Fruit fly (Drosophila melanogaster): ENCODE data around the gene CG3698.

The CG3698 gene

DNA sequence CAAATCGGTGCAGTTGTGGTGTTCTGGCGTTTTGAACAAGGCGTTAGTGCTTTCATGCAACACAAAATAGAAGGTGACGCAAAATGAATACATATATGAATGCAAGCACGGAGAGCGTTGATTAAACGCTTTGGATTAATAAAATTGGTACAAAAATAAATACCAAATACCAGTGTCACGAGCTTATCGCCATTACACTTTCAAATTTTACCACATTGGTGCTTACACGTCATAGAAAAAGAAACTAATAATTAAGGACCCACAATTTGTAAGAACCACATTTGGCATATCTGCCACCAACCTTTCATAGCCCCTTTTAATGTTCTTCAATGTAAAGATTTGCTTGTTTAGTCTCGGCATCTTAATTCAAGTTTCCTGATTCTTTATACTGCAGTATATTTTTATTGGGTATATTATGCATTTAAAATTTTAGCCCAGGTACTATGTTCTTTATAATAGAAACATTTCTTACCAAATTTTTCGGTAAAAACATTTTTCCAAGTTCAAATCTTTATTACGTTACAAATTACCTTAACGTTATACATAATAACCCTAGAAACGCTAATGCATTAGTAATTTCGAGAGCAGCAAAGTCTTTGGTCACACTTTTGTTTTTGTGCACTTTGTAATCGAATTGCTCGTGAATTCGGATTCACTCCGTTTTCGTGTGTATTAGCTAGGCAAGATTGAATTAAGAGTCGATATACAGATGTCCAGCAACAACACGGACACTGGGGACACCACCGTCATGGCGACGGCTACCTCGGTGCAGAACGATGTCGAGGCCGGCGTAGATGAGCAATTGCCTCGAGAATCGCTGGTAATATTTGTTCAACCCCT is 19.7 kb downstream of the CG3698 start, which contains the start of the genes Pex16 and Pex14 (continued):
- TF ChIP-seq jumu (GFP tag; optimal IDR thresholded peaks at IDR 0.05): peak; percentile 69
- peak; percentile 38 for TF ChIP-seq CG10274 (GFP tag; optimal IDR thresholded peaks at IDR 0.05)
- peak; percentile 68 for TF ChIP-seq CG7839 (tag; optimal IDR thresholded peaks at IDR 0.05)
- peak; percentile 77; the same call in 2 of the 3 replicates for TF ChIP-seq ken (GFP tag; IDR thresholded peaks at IDR 0.05)
- TF ChIP-seq usp (GFP tag; optimal IDR thresholded peaks at IDR 0.05): no peak
- no peak for TF ChIP-seq otp (GFP tag; IDR thresholded peaks at IDR 0.05)
- peak; percentile 58 for TF ChIP-seq fd96Cb (tag; optimal IDR thresholded peaks at IDR 0.05)
- no peak for TF ChIP-seq B-H2 (GFP tag; optimal IDR thresholded peaks at IDR 0.05)
- TF ChIP-seq tx (GFP tag; optimal IDR thresholded peaks at IDR 0.05): peak; percentile 73
- no peak for TF ChIP-seq lbe (GFP tag; optimal IDR thresholded peaks at IDR 0.05)
- peak; percentile 58 for TF ChIP-seq CG10209 (GFP tag; optimal IDR thresholded peaks at IDR 0.05)
- peak; percentile 37 for TF ChIP-seq ara (GFP tag; IDR thresholded peaks at IDR 0.05)
- TF ChIP-seq Chrac-16 (GFP tag; optimal IDR thresholded peaks at IDR 0.05): peak; percentile 82
- TF ChIP-seq emc (GFP tag; optimal IDR thresholded peaks at IDR 0.05): peak; percentile 68
- peak; percentile 50 for TF ChIP-seq CG18011 (GFP tag; optimal IDR thresholded peaks at IDR 0.05)
- peak; percentile 77 for TF ChIP-seq CG1602 (GFP tag; optimal IDR thresholded peaks at IDR 0.05)
- TF ChIP-seq unpg (GFP tag; optimal IDR thresholded peaks at IDR 0.05): peak; percentile 62
- peak; percentile 37; the same call in 1 of the 2 replicates for TF ChIP-seq wdn (GFP tag; IDR thresholded peaks at IDR 0.05)
- no peak for TF ChIP-seq Kr (GFP tag; optimal IDR thresholded peaks at IDR 0.05)
- peak; percentile 44 for TF ChIP-seq CG30020 (tag; optimal IDR thresholded peaks at IDR 0.05)
- TF ChIP-seq Antp (GFP tag; optimal IDR thresholded peaks at IDR 0.05): peak; percentile 81
- no peak for TF ChIP-seq CG10431 (GFP tag; optimal IDR thresholded peaks at IDR 0.05)
- TF ChIP-seq CG7556 (GFP tag; optimal IDR thresholded peaks at IDR 0.05): peak; percentile 51
- peak; percentile 46 for TF ChIP-seq crc (GFP tag; optimal IDR thresholded peaks at IDR 0.05)
- peak; percentile 34; the same call in 1 of the 2 replicates for TF ChIP-seq ap (GFP tag; IDR thresholded peaks at IDR 0.05)
- peak; percentile 80 for TF ChIP-seq lmd (GFP tag; IDR thresholded peaks at IDR 0.05)
- TF ChIP-seq disco-r (GFP tag; optimal IDR thresholded peaks at IDR 0.05): peak; percentile 48
- TF ChIP-seq CG13123 (GFP tag; optimal IDR thresholded peaks at IDR 0.05): peak; percentile 37
- TF ChIP-seq CG30431 (GFP tag; optimal IDR thresholded peaks at IDR 0.05): peak; percentile 71
- peak; percentile 97 for TF ChIP-seq Ets65A (GFP tag)
- peak; percentile 69 for TF ChIP-seq nmo (GFP tag; optimal IDR thresholded peaks at IDR 0.05)
- TF ChIP-seq CG4424 (GFP tag; optimal IDR thresholded peaks at IDR 0.05): peak; percentile 71
- TF ChIP-seq CG3163 (GFP tag; optimal IDR thresholded peaks at IDR 0.05): peak; percentile 36
- no peak for TF ChIP-seq zf30C (GFP tag; optimal IDR thresholded peaks at IDR 0.05)
- no peak for TF ChIP-seq Hand (GFP tag; optimal IDR thresholded peaks at IDR 0.05)
- peak; percentile 27 for TF ChIP-seq odd (GFP tag; optimal IDR thresholded peaks at IDR 0.05)
- peak; percentile 80 for TF ChIP-seq phol (tag; optimal IDR thresholded peaks at IDR 0.05)
- TF ChIP-seq Pdp1 (GFP tag; optimal IDR thresholded peaks at IDR 0.05): peak; percentile 68 to 82
- no peak for TF ChIP-seq danr (GFP tag; IDR thresholded peaks at IDR 0.05)
- TF ChIP-seq klu (GFP tag; IDR thresholded peaks at IDR 0.05): peak; percentile 71
- TF ChIP-seq psq (GFP tag; optimal IDR thresholded peaks at IDR 0.05): peak; percentile 32
- TF ChIP-seq zen (tag; optimal IDR thresholded peaks at IDR 0.05): peak; percentile 49
- no peak for TF ChIP-seq CG15601 (tag; optimal IDR thresholded peaks at IDR 0.05)
- no peak for TF ChIP-seq CG6765 (GFP tag; optimal IDR thresholded peaks at IDR 0.05)
- peak; percentile 45; the same call in 1 of the 3 replicates for TF ChIP-seq CG11093 (GFP tag; IDR thresholded peaks at IDR 0.05)
- TF ChIP-seq Deaf1 (tag; optimal IDR thresholded peaks at IDR 0.05): no peak
- no peak for TF ChIP-seq stc (GFP tag; IDR thresholded peaks at IDR 0.05)
- peak; percentile 25 for TF ChIP-seq CG17912 (GFP tag; optimal IDR thresholded peaks at IDR 0.05)
- TF ChIP-seq Six4 (GFP tag; optimal IDR thresholded peaks at IDR 0.05): peak; percentile 53

Measured in whole organism, embryonic.